Fruit fly (Drosophila melanogaster): Measurements from ENCODE around the gene wek.

wek gene

DNA sequence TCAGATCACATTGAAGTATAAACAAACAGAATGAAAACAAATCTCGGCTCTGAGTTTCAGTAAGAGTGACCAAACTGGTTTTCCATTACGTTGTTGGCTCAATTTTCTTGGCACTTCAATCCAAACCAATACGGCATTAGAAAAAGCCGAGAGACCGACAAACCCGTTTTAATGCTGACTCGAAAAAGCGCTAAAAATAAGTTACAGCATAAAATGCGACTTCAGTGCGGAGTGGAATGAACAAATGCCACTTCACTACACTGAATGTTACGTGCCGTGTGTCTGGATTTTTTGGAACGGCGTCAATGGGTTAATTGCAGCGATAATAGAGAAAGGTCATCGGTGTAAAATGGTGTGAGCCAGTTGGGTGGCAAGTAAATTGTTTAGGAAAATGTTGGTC lies 7.5 kb downstream of the wek start:
- TF ChIP-seq h (optimal IDR thresholded peaks at IDR 0.05) (no peak), ttk (optimal IDR thresholded peaks at IDR 0.05) (no peak), Myc (optimal IDR thresholded peaks at IDR 0.05) (no peak), psq (optimal IDR thresholded peaks at IDR 0.05) (no peak), Sin3A (optimal IDR thresholded peaks at IDR 0.05) (no peak), insv (optimal IDR thresholded peaks at IDR 0.05) (no peak)

dm6 chr2L:15752096-15752495 lies 16.1 kb downstream of the wek start, which contains the start of gene Mtr4:
Gene Mtr4, plus strand, starts transcription at chr2L:15752263.
- TF ChIP-seq insv (optimal IDR thresholded peaks at IDR 0.05) (no peak), Myc (optimal IDR thresholded peaks at IDR 0.05) (no peak), Sin3A (optimal IDR thresholded peaks at IDR 0.05) (no peak), psq (optimal IDR thresholded peaks at IDR 0.05) (no peak), ttk (optimal IDR thresholded peaks at IDR 0.05) (no peak), h (optimal IDR thresholded peaks at IDR 0.05) (no peak)

DNA sequence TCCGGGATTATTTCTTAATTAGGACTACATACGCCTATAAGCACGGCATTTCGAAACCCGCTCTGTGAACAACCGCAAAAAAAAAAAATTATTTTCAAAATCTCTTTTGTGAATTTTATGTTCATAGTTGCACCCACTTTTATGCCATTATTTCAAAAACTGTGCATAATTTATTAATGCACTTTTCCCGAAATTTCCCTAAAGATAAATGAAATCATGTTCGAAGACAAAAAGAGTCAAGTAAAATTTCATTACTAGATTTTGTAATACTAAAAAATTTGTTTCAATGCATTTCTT lies 16.9 kb downstream of the wek start:
- TF ChIP-seq ttk (optimal IDR thresholded peaks at IDR 0.05) (no peak), psq (optimal IDR thresholded peaks at IDR 0.05) (no peak), h (optimal IDR thresholded peaks at IDR 0.05) (no peak), Myc (optimal IDR thresholded peaks at IDR 0.05) (no peak), Sin3A (optimal IDR thresholded peaks at IDR 0.05) (no peak), insv (optimal IDR thresholded peaks at IDR 0.05) (no peak)

DNA sequence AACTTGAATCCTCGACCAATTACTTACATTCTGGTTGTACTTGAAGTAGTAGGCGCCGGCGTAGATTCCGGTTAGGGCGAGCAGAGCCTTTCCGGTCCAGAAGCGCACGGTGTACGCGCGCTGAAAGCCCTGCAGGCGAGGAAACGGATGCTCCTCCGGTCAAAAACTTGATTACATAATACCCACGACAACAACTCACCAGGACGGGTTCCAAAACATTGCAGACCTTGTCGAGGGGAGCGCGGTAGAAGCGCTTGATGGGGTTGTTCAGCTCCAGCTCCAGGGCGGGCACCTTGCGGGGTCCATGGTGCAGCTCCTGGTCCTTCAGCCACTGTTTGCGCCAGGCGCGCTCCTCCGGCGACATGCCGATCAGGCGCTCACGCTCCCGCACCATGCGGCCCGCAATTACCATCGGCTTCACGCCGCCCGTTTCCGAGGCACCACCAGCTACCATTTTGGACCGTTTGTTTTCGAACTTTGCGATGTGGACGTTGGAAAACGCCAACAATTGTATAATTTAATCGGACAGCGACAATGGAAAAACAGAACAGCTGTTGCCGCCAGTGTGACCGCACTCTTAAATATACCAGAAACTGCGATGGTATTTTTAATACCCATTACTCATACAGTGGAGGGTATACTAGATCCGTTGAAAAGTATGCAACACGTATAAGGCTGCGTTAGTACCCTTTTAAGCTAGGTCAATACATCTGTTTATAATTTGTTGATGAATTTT lies 17.5 kb downstream of the wek start, which contains the start of gene ND-B17:
TSS of gene ND-B17 (minus strand) at position 556 of the 736 bp plus-strand sequence.
- TF ChIP-seq Sin3A (optimal IDR thresholded peaks at IDR 0.05) (no peak), Myc (optimal IDR thresholded peaks at IDR 0.05) (no peak), h (optimal IDR thresholded peaks at IDR 0.05) (no peak), insv (optimal IDR thresholded peaks at IDR 0.05) (no peak), psq (optimal IDR thresholded peaks at IDR 0.05) (no peak), ttk (optimal IDR thresholded peaks at IDR 0.05) (no peak)

DNA sequence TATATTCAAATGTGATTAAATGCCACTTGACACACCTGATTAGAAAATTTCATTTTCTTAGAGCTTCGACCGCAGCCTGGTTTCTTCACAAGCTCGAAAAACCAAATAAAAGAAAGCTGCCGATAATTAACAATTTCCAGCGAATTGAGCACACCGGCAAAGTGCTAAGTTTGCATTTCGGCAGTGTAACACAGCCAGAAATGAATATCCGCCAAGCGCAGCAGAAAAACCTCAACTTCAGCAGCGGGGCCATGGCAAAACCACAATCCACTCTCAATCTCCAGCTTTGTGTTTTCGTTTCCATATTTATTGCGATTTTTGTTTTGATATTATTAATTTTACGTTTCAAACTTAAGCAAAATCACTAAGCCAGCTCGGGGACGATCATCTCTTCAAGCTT lies 18.8 kb downstream of the wek start:
- TF ChIP-seq h (optimal IDR thresholded peaks at IDR 0.05) (no peak), Myc (optimal IDR thresholded peaks at IDR 0.05) (no peak), ttk (optimal IDR thresholded peaks at IDR 0.05) (no peak), psq (optimal IDR thresholded peaks at IDR 0.05) (no peak), Sin3A (optimal IDR thresholded peaks at IDR 0.05) (no peak), insv (optimal IDR thresholded peaks at IDR 0.05) (no peak)

DNA sequence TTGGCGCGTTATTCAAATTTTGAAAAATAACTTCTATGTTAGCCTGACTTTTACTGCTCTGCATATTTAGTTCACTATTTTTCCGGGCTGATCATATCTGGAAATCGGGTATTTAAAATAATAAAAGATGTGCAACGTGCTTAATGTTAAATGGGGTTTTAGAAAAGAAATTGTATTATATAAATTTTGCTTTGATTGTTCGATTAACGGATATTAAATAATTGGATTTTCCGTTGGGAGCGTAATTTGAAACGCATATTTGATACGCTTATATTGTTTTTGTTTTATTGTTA lies 19.9 kb downstream of the wek start:
- no peak for TF ChIP-seq h (optimal IDR thresholded peaks at IDR 0.05)
- TF ChIP-seq Myc (optimal IDR thresholded peaks at IDR 0.05): no peak
- TF ChIP-seq ttk (optimal IDR thresholded peaks at IDR 0.05): no peak
- no peak for TF ChIP-seq Sin3A (optimal IDR thresholded peaks at IDR 0.05)
- no peak for TF ChIP-seq psq (optimal IDR thresholded peaks at IDR 0.05)
- TF ChIP-seq insv (optimal IDR thresholded peaks at IDR 0.05): no peak

- TF ChIP-seq Sin3A (optimal IDR thresholded peaks at IDR 0.05) (no peak), insv (optimal IDR thresholded peaks at IDR 0.05) (no peak), h (optimal IDR thresholded peaks at IDR 0.05) (no peak), psq (optimal IDR thresholded peaks at IDR 0.05) (no peak), ttk (optimal IDR thresholded peaks at IDR 0.05) (no peak), Myc (optimal IDR thresholded peaks at IDR 0.05) (no peak)
Measured at dm6 chr2L:15747394-15748260, 20.5 kb downstream of the wek start, which contains the start of gene CycE. Gene CycE, minus strand, starts transcription at chr2L:15748150.

DNA sequence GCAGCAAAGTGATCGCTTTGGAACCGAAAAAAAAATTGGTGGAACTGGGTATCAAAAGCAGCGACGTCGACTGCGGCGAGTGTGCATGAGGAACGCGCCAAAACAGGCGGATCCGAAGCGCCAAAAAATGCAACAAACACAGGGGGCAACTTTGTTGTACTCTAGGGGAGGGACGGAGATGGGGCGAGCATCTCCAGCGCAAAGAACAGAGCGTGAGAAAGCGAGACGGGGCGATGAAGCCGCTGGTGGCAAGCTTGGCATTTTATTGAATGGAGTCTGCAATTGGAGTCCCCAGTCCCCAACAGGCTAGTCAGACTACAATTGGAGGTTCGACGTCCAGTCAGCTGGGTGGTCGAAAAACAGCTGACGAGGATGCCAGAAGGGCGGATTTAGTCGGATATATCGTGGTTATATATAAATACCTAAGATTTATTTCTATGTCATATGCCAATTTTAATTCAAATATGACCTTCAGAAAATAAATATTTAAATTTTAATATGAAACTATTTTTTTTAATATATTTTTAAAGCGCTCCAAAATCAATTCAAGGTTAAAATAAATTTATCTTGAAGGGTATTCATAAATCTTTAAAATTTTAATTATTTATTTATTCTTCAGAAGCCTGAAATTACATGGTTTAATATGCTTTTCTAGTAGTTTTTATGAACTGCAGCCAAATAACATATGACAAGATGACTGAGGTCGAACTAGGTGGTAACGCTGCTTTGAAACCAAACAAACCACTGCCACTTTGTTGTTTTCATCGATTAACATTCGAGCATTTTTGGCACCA lies 21.4 kb downstream of the wek start:
- TF ChIP-seq Myc (optimal IDR thresholded peaks at IDR 0.05) (no peak), Sin3A (optimal IDR thresholded peaks at IDR 0.05) (no peak), psq (optimal IDR thresholded peaks at IDR 0.05) (no peak), h (optimal IDR thresholded peaks at IDR 0.05) (no peak)

DNA sequence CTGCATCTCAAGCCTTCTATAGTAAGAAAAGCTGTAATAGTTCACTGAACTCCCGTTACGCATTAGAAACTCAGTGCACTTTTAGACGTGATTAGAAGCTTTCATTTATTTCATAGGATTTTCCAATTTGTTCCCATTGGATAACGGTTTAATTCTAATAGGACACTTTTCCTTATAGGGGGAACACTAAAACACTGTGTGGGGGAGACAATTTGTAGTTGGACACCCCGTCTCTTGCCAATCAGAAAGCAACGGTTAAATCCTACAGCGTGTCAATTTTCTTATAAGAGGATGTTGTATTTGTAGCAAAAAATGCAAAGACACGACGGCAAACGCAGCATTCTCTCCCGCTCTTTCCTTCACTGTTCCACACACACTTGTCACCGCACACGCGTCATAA lies 22.2 kb downstream of the wek start:
- TF ChIP-seq ttk (optimal IDR thresholded peaks at IDR 0.05) (no peak), Sin3A (optimal IDR thresholded peaks at IDR 0.05) (no peak), h (optimal IDR thresholded peaks at IDR 0.05) (no peak), Myc (optimal IDR thresholded peaks at IDR 0.05) (no peak), insv (optimal IDR thresholded peaks at IDR 0.05) (no peak), psq (optimal IDR thresholded peaks at IDR 0.05) (no peak)

DNA sequence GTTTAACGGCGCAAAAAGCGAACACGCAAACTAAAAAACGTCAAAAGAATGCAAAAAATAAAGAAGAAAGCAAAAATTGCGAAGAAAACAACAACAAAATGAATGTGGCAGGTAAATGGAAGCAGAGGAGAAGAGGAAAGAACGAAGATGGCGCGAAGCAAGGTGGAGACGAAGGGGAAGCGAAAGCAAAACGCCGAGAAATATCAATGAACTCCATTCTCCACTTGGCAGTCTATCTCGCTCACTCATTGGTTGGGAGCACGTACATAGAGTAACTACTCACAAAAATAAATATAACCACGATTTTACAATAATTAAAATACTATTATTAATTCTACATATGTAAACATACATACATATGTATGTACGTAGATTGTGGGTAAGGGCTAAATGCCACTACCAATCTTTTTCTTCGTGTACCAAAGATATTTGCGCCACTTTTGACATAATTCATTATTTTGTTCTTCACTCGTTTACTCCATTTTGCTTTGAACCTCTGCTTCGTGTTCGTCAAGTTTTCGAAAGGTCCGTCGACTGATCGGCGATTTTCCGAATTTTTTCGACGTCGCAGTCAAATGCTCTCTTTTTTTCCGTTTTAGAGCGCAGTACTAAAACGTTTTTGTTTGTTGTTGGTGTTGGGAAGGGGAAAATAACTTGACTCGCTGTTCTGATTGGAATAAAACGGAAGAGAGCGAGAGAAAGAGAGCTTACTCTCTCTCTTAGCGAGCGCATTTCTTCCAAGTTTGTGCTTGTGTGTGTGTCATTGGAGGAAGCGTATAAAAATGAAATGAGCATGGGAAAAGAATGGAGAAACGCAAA lies 22.9 kb downstream of the wek start:
- TF ChIP-seq insv (optimal IDR thresholded peaks at IDR 0.05) (no peak), ttk (optimal IDR thresholded peaks at IDR 0.05) (no peak), psq (optimal IDR thresholded peaks at IDR 0.05) (peak; percentile 49), Sin3A (optimal IDR thresholded peaks at IDR 0.05) (no peak), h (optimal IDR thresholded peaks at IDR 0.05) (no peak)

DNA sequence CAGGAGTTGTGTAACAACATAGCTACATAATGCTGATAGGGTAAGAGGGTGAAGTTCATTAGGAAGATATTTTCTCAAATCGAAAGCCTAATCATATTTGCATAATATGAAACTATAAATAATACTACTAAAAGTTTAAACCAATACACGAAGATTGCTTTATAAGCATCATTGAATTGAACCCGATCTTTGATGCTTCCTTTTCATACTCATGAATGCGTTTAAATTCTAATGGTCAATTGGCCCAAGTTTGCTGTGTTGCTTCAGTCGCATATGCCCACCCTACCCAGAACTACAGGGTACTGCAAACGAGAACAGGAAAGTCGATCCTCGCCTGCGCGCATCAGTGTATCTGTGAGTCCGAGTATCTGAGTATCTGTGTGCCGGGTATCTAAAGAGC lies 24.6 kb downstream of the wek start:
- TF ChIP-seq Myc (optimal IDR thresholded peaks at IDR 0.05) (no peak), ttk (optimal IDR thresholded peaks at IDR 0.05) (no peak), psq (optimal IDR thresholded peaks at IDR 0.05) (no peak), insv (optimal IDR thresholded peaks at IDR 0.05) (no peak), h (optimal IDR thresholded peaks at IDR 0.05) (no peak), Sin3A (optimal IDR thresholded peaks at IDR 0.05) (no peak)
